Worm (Caenorhabditis elegans) whole organism, L4/young adult: ENCODE measurements around the gene dos-1.

Experiments
- W03F9.2 ChIP-seq: fragments of 150-350 bp; optimal IDR thresholded peaks from 2 replicates; lab custom pipeline; 2014; ENCODE audit warnings: missing biosample characterization, missing genetic modification characterization
- dao-5 ChIP-seq: sonication (generic microtip); optimal IDR thresholded peaks from 2 replicates; lab custom pipeline; 2016; ENCODE audit warnings: missing genotype, missing genetic modification characterization, moderate library complexity, missing compliant biosample characterization

DNA sequence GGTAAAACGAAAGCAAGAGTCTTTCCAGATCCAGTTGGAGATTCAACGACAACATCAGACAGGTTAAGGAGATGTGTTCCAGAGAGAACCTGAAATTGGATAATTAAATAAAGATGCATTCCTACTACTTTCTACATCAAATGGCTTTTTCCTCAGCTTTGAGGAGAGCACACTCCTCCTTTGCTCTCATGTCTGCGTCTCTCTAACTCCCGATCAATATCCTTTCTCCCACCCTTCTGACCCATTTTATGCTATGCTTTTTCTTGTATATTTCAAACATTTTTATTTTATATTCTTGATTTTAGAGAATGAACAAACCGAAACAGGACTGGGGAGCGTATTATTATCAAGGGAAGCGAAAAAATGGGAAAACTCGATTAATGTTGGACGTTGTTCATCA is 40.2 kb downstream of the dos-1 start, which contains the start of gene ZK512.11:
- TF ChIP-seq W03F9.2 (tag; lab: Kevin White, UChicago): no peak
- TF ChIP-seq dao-5 (tag; lab: Kevin White, UChicago): no peak
